Worm (Caenorhabditis elegans): ENCODE data around the gene clec-193.
"Not testable (repeated sequence)": the region's sequence is repeated elsewhere in the genome, so short reads cannot be mapped to it uniquely, and the experiment has no call there.

Gene clec-193

DNA sequence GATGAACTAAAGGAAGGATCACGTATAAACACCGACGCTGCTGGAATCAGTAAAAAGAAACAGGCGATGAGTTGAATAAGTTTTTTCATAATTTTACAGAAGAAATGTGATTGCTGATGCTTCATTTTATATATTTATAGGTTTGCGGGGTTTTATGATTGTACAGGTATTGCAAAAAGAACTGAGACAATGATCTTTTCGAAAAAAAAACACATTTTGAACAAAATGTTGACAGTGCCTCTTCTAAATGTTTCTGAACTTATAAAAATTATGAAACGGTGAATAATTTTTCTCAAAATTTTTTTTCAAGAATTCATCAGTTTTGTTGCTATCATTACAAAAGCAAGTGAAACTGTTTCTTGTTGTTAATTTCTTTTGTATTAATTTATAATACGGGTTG, at the start of gene clec-193:
clec-193 (minus strand) TSS at position 101 of the 400 bp plus-strand sequence.
- TF ChIP-seq unc-62 (GFP tag; optimal IDR thresholded peaks at IDR 0.05) = no peak

- no peak for TF ChIP-seq unc-62 (GFP tag; optimal IDR thresholded peaks at IDR 0.05)
Observed at ce11 chrIV:16854790-16855189, 48.5 kb upstream of the clec-193 start, which contains the start of gene map-2. map-2 (minus strand) TSS chrIV:16854890.

DNA sequence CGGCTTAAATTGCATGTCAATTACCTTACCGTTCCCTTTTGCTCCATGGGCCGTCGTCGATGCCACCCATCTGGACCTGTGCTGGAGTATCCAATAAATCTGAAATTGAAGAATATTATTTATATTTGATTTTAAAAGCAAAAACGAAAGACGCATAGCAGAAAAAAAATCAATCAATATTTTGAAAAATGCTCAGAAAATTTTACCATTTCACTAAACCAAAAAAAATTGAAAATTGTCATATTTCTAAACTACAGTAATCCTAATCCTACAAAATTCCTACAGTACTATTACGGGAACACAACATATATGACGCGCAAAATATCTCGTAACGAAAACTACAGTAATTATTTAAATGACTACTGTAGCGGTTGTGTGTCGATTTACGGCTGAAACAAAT, 36.6 kb upstream of the clec-193 start, which contains the start of gene Y116A8A.150:
Y116A8A.150 (minus strand) TSS at position 101 of the 400 bp plus-strand sequence.
- not testable (repeated sequence) for TF ChIP-seq unc-62 (GFP tag; optimal IDR thresholded peaks at IDR 0.05)

- no peak for TF ChIP-seq unc-62 (GFP tag; optimal IDR thresholded peaks at IDR 0.05)
Observed at ce11 chrIV:16831366-16831765, 25.1 kb upstream of the clec-193 start, which contains the start of gene clec-194. clec-194 (plus strand) TSS chrIV:16831666.

DNA sequence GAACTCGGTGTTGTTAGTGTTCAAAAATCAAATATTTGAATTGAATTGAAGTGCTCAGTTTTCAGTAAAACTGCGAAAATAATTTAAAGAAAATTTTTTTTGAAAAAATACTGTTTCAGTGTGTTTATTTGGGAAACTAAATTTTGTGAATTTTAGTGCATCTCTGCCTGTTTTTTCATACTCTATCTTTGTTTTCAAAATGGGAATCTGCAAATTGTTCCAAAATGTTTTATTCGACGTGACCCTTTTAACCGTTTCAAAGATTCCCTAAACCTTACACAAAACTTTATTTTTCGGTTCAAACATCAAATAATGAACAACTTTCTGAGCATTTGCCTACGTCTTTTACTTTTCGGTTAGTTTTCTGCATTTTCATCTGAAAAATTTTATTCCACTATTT, 23.6 kb upstream of the clec-193 start, which contains the start of gene Y116A8A.7:
Y116A8A.7 (plus strand) TSS at position 301 of the 400 bp plus-strand sequence.
- no peak for TF ChIP-seq unc-62 (GFP tag; optimal IDR thresholded peaks at IDR 0.05)

- no peak for TF ChIP-seq unc-62 (GFP tag; optimal IDR thresholded peaks at IDR 0.05)
Observed at ce11 chrIV:16828698-16829097, 22.4 kb upstream of the clec-193 start, which contains the start of gene Y116A8A.6. Y116A8A.6 (minus strand) TSS chrIV:16828798.

- TF ChIP-seq unc-62 (GFP tag; optimal IDR thresholded peaks at IDR 0.05) = no peak
Observed at ce11 chrIV:16822529-16822928, 16.3 kb upstream of the clec-193 start, which contains the start of gene Y116A8A.4. Y116A8A.4 (plus strand) TSS chrIV:16822829.

ce11 chrIV:16813825-16814224, 7.6 kb upstream of the clec-193 start, which contains the start of gene Y116A8A.2:
Y116A8A.2 (minus strand) TSS chrIV:16813925.
- no peak for TF ChIP-seq unc-62 (GFP tag; optimal IDR thresholded peaks at IDR 0.05)

- TF ChIP-seq unc-62 (GFP tag; optimal IDR thresholded peaks at IDR 0.05) = no peak
Observed at ce11 chrIV:16812116-16812515, 5.9 kb upstream of the clec-193 start.

DNA sequence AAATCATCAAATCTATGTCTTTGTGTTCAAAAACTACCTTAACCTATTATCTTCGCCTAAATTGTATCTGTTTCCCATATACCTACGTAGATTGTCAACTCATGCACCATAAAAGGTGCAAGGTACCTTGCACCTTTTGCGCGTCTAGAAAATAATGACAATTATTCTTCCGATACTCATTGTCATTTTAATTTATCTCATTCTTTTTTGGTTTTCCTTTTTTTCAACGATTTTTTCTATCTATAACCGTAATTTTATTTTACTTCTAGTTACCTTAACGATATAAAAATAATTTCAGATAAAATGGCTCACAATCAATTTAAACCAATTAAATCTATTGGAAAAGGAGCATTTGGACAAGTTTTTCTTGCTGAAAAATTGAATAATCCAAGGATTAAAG, 19.2 kb downstream of the clec-193 start, which contains the start of gene Y43D4A.6:
Y43D4A.6 (plus strand) TSS at position 301 of the 400 bp plus-strand sequence.
- no peak for TF ChIP-seq unc-62 (GFP tag; optimal IDR thresholded peaks at IDR 0.05)

DNA sequence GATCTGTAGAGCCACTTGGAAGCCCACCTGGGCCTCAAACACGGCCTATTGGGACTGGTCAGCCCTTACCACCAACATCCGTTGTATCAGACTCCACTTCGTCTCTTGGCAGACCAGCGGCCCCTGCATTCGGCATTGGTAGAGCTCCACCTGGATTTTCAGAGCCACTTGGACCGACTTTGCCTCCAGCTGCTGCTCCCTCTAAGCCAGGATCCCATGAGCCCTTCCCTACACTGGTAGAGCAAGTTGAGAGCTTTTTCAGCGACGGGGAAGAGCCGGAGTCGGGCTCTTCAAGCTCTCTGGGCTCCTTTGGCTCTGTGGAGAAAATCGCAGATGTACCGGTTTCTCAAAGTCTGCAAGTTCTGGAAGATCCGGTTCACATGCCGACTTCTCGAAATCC, 27.6 kb downstream of the clec-193 start:
- no peak for TF ChIP-seq unc-62 (GFP tag; optimal IDR thresholded peaks at IDR 0.05)

DNA sequence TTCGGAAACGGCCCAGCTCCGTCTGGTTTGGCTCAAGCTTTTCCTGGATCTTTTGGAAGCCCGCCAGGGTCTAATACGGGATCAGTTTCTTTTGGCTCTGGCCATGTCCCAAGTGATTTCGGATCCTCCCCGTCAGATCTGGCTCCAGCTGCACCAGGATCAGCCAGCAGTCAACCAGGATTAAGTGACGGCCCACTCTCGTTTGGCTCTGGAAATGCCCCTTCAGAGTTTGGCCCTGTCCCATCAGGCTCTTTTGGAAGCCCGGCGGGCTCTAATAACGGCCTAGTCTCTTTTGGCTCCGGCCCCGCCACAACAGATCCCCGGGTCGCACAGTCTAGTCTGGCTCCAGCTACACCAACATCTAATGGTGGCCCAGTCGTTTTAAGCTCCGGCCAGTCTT, 28.5 kb downstream of the clec-193 start:
- no peak for TF ChIP-seq unc-62 (GFP tag; optimal IDR thresholded peaks at IDR 0.05)

DNA sequence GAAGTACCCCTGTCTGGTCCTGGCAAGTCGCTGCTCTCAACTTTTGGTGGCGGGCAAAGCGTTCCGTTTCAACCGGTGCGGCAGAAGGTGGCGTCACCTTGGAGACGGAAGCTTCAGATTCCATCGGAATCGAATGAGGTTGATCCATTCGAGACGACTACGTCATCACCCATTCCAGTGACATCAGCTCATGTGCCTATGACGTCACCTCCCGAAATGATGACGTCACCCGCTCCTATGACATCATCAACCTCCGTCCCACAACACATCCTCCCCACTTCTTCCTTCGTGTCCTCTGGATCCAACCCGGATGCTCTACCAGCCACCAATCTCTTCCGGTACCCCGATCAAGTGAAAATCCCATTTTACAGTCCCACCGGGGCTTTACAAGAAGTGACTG, 29.3 kb downstream of the clec-193 start:
- TF ChIP-seq unc-62 (GFP tag; optimal IDR thresholded peaks at IDR 0.05) = no peak

DNA sequence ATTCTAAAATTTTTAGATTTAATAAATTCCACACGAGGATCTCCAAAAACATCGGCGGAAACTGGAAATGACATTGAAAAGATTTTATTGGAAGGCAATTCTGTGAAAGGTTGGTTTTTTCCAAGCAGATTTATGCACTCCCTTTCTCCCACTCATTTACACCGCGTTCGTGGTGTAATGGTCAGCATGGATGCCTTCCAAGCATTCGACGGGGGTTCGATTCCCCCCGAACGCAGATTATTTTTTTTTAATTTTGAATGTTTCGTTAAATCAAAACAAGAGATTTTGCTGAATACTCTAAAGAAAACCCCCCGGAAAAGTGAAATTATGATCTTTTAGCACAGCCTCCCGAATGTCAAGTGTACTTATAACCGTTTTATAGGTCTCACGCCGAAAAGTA, 30.3 kb downstream of the clec-193 start:
- no peak for TF ChIP-seq unc-62 (GFP tag; optimal IDR thresholded peaks at IDR 0.05)

DNA sequence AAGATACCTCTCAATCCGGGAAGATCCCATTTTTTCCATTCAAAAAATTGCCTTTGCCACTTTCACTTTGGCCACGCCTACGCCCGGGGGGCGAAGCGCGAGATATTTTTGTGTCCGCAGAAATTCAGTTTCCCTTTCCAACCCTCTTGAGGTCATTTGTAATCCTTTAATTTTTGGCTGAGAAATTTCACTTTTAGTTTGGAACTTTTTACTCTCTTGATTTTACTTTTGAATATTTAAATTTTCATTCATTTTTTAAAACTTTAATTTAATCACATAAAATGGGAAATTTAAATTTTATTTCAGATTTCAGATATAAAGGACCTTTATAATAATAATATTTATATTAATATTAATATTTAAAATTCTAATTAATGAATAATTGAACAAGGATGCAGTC, 30.8 kb downstream of the clec-193 start, which contains the start of gene Y43D4A.5:
Y43D4A.5 (plus strand) TSS at position 301 of the 400 bp plus-strand sequence.
- no peak for TF ChIP-seq unc-62 (GFP tag; optimal IDR thresholded peaks at IDR 0.05)

DNA sequence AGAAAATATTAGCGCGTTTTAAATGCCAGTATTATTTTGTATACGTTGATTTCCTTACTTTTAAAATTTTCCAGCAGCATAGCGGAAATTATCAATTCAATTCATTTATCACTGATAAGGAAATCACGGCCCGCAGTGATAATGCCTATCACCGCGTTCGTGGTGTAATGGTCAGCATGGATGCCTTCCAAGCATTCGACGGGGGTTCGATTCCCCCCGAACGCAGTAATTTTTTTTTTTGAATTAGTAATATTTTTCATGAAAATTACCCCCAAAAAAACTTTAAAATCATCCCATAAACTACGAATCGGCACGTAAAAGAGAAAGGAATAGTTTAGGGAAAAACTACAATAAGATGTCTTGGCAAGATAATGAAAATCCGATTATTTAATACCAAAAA, 31.2 kb downstream of the clec-193 start:
- TF ChIP-seq unc-62 (GFP tag; optimal IDR thresholded peaks at IDR 0.05) = no peak

DNA sequence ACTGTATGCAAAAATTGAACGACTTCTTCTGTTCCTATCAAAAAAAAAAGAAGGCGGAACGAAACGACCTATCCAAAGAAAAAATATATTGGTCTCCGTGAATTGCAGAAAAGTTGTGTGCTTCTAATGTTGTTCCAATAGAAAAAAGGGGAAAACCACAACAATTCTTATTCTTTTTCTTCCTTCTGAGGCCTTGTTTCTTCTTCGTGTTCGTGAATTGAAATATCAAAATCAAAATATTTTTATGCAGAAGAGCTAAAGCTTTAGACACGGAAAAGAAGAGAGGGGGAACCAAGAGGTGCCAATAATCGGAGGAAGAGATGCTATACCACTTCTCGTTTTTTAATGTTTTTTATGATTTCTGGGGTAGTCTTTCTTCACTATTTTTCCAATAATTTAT, 50.5 kb downstream of the clec-193 start, which contains the start of gene Y43D4A.2:
Y43D4A.2 (minus strand) TSS at position 101 of the 400 bp plus-strand sequence.
- TF ChIP-seq unc-62 (GFP tag; optimal IDR thresholded peaks at IDR 0.05) = not testable (repeated sequence)
